ENCODE assay signal across 4 worm cellular contexts in genomic region chrX:3099832-3100231, ce11.
TF ChIP-seq lines count a peak whose summit lies in the region.

TSS of gene sec-3 (minus strand) at chrX:3099852.

TF ChIP-seq in whole organism, L2 larva, 48 proteins besides CTCF, POLR2A, EP300 and RAD21 (continued from another document):
- TF ChIP-seq lin-11 (tag; optimal IDR thresholded peaks at IDR 0.05; lab: Kevin White, UChicago) (peak; percentile 57), sem-4 (tag; optimal IDR thresholded peaks at IDR 0.05; lab: Kevin White, UChicago) (peak; percentile 81), unc-55 (GFP tag; optimal IDR thresholded peaks at IDR 0.05; lab: Kevin White, UChicago) (peak; percentile 94), ceh-82 (tag; optimal IDR thresholded peaks at IDR 0.05; lab: Kevin White, UChicago) (no peak), ZK546.5 (tag; optimal IDR thresholded peaks at IDR 0.05; lab: Kevin White, UChicago) (no peak), fos-1 (tag; optimal IDR thresholded peaks at IDR 0.05; lab: Kevin White, UChicago) (peak; percentile 88), mbf-1 (tag; optimal IDR thresholded peaks at IDR 0.05; lab: Kevin White, UChicago) (no peak), mdl-1 (tag; optimal IDR thresholded peaks at IDR 0.05; lab: Kevin White, UChicago) (peak in 1 of 2 experiments; percentile 38), alr-1 (tag; optimal IDR thresholded peaks at IDR 0.05; lab: Kevin White, UChicago) (no peak), snpc-4 (tag; optimal IDR thresholded peaks at IDR 0.05; lab: Kevin White, UChicago) (peak; percentile 59), F13H6.1 (tag; optimal IDR thresholded peaks at IDR 0.05; lab: Kevin White, UChicago) (peak; percentile 90), R02D3.7 (tag; optimal IDR thresholded peaks at IDR 0.05; lab: Kevin White, UChicago) (peak; percentile 39), C34F6.9 (tag; optimal IDR thresholded peaks at IDR 0.05; lab: Kevin White, UChicago) (peak; percentile 97), gmeb-1 (tag; optimal IDR thresholded peaks at IDR 0.05; lab: Kevin White, UChicago) (peak; percentile 84), blmp-1 (tag; optimal IDR thresholded peaks at IDR 0.05; lab: Kevin White, UChicago; ENCODE audit: insufficient read depth) (peak; percentile 37), unc-62 (GFP tag; optimal IDR thresholded peaks at IDR 0.05; lab: Kevin White, UChicago) (no peak), mab-5 (tag; optimal IDR thresholded peaks at IDR 0.05; lab: Kevin White, UChicago) (peak; percentile 83), sma-3 (GFP tag; optimal IDR thresholded peaks at IDR 0.05; lab: Kevin White, UChicago) (peak; percentile 85), nhr-10 (tag; optimal IDR thresholded peaks at IDR 0.05; lab: Kevin White, UChicago) (peak; percentile 22), nhr-12 (tag; optimal IDR thresholded peaks at IDR 0.05; lab: Kevin White, UChicago) (peak; percentile 56)

TF ChIP-seq in whole organism, L4 larva, 104 proteins besides CTCF, POLR2A, EP300 and RAD21 (continued from another document and continues in another):
- TF ChIP-seq set-16 (GFP tag; IDR thresholded peaks at IDR 0.05; lab: Robert Waterston, UW) (no peak), aha-1 (tag; lab: Kevin White, UChicago) (peak; percentile 98), F10B5.3 (tag; optimal IDR thresholded peaks at IDR 0.05; lab: Kevin White, UChicago) (peak; percentile 73), ztf-11 (tag; optimal IDR thresholded peaks at IDR 0.05; lab: Kevin White, UChicago) (no peak), madf-5 (GFP tag; IDR thresholded peaks at IDR 0.05; lab: Robert Waterston, UW) (no peak), tra-1 (GFP tag; IDR thresholded peaks at IDR 0.05; lab: Robert Waterston, UW) (peak; percentile 53; the same call in 1 of the 2 replicates), skn-1 (tag; optimal IDR thresholded peaks at IDR 0.05; lab: Kevin White, UChicago) (no peak), nhr-6 (tag; optimal IDR thresholded peaks at IDR 0.05; lab: Kevin White, UChicago) (peak; percentile 73), lin-15B (tag; optimal IDR thresholded peaks at IDR 0.05; lab: Kevin White, UChicago) (peak; percentile 12), dve-1 (tag; optimal IDR thresholded peaks at IDR 0.05; lab: Kevin White, UChicago; ENCODE audit: insufficient read depth) (peak; percentile 96), mep-1 (tag; optimal IDR thresholded peaks at IDR 0.05; lab: Kevin White, UChicago) (peak; percentile 94), nhr-28 (tag; optimal IDR thresholded peaks at IDR 0.05; lab: Kevin White, UChicago) (peak; percentile 75), nhr-25 (tag; optimal IDR thresholded peaks at IDR 0.05; lab: Kevin White, UChicago; ENCODE audit: borderline replicate concordance, insufficient read depth) (peak; percentile 81), vab-7 (GFP tag; IDR thresholded peaks at IDR 0.05; lab: Robert Waterston, UW) (peak; percentile 19; the same call in 1 of the 2 replicates), lin-39 (tag; optimal IDR thresholded peaks at IDR 0.05; lab: Kevin White, UChicago) (no peak), daf-8 (GFP tag; IDR thresholded peaks at IDR 0.05; lab: Robert Waterston, UW) (no peak), gei-8 (GFP tag; optimal IDR thresholded peaks at IDR 0.05; lab: Kevin White, UChicago) (no peak), R02D3.7 (tag; optimal IDR thresholded peaks at IDR 0.05; lab: Kevin White, UChicago) (no peak), F44E2.7 (GFP tag; IDR thresholded peaks at IDR 0.05; lab: Robert Waterston, UW) (no peak), saeg-2 (GFP tag; IDR thresholded peaks at IDR 0.05; lab: Robert Waterston, UW) (0 out of 2 replicates have a peak, but pooled peaks have one; percentile 45), F49E8.2 (tag; optimal IDR thresholded peaks at IDR 0.05; lab: Kevin White, UChicago; ENCODE audit: borderline replicate concordance) (no peak), ceh-62 (tag; optimal IDR thresholded peaks at IDR 0.05; lab: Kevin White, UChicago) (no peak), spr-3 (GFP tag; optimal IDR thresholded peaks at IDR 0.05; lab: Kevin White, UChicago) (peak; percentile 42), Y105C5A.15 (GFP tag; IDR thresholded peaks at IDR 0.05; lab: Robert Waterston, UW) (no peak), T20F7.1 (GFP tag; optimal IDR thresholded peaks at IDR 0.05; lab: Kevin White, UChicago) (no peak), ceh-28 (tag; optimal IDR thresholded peaks at IDR 0.05; lab: Kevin White, UChicago) (no peak), aly-2 (tag; optimal IDR thresholded peaks at IDR 0.05; lab: Kevin White, UChicago) (no peak), hlh-30 (tag; optimal IDR thresholded peaks at IDR 0.05; lab: Kevin White, UChicago; ENCODE audit: insufficient read depth) (peak; percentile 88), php-3 (GFP tag; IDR thresholded peaks at IDR 0.05; lab: Robert Waterston, UW) (peak; percentile 53; the same call in 1 of the 2 replicates), pqm-1 (tag; optimal IDR thresholded peaks at IDR 0.05; lab: Kevin White, UChicago) (peak; percentile 49), unc-62 (GFP tag; optimal IDR thresholded peaks at IDR 0.05 in 1 of 2; lab: Kevin White, UChicago) (no peak), unc-62 (tag; optimal IDR thresholded peaks at IDR 0.05; lab: Kevin White, UChicago) (no peak), sdz-12 (GFP tag; optimal IDR thresholded peaks at IDR 0.05; lab: Kevin White, UChicago) (no peak), fkh-10 (GFP tag; optimal IDR thresholded peaks at IDR 0.05; lab: Kevin White, UChicago) (peak; percentile 60), daf-16 (GFP tag; optimal IDR thresholded peaks at IDR 0.05; lab: Kevin White, UChicago) (peak; percentile 47 to 58), daf-16 (tag; optimal IDR thresholded peaks at IDR 0.05; lab: Kevin White, UChicago) (peak; percentile 83), lin-1 (GFP tag; IDR thresholded peaks at IDR 0.05; lab: Robert Waterston, UW) (peak; percentile 35; the same call in 1 of the 2 replicates)

TF ChIP-seq in whole organism, late embryonic, 69 proteins besides CTCF, POLR2A, EP300 and RAD21 (continued from another document):
- TF ChIP-seq ceh-34 (tag; optimal IDR thresholded peaks at IDR 0.05; lab: Kevin White, UChicago) (peak; percentile 76), dve-1 (tag; optimal IDR thresholded peaks at IDR 0.05; lab: Kevin White, UChicago) (peak; percentile 29), syd-9 (tag; optimal IDR thresholded peaks at IDR 0.05; lab: Kevin White, UChicago) (peak; percentile 28), che-1 (tag; optimal IDR thresholded peaks at IDR 0.05; lab: Kevin White, UChicago) (peak; percentile 36), pag-3 (tag; optimal IDR thresholded peaks at IDR 0.05; lab: Kevin White, UChicago; ENCODE audit: borderline replicate concordance) (no peak), ceh-6 (GFP tag; optimal IDR thresholded peaks at IDR 0.05; lab: Kevin White, UChicago) (no peak), ceh-48 (tag; optimal IDR thresholded peaks at IDR 0.05; lab: Kevin White, UChicago) (peak; percentile 12), rnt-1 (tag; optimal IDR thresholded peaks at IDR 0.05; lab: Kevin White, UChicago) (peak; percentile 43), nfya-1 (tag; optimal IDR thresholded peaks at IDR 0.05; lab: Kevin White, UChicago) (peak; percentile 78), ceh-24 (tag; optimal IDR thresholded peaks at IDR 0.05; lab: Kevin White, UChicago) (no peak), pha-2 (tag; optimal IDR thresholded peaks at IDR 0.05; lab: Kevin White, UChicago) (peak; percentile 42), ztf-16 (tag; optimal IDR thresholded peaks at IDR 0.05; lab: Kevin White, UChicago) (peak; percentile 68), ets-4 (tag; optimal IDR thresholded peaks at IDR 0.05; lab: Kevin White, UChicago) (peak; percentile 27), tbx-7 (tag; optimal IDR thresholded peaks at IDR 0.05; lab: Kevin White, UChicago) (no peak), pat-9 (tag; optimal IDR thresholded peaks at IDR 0.05; lab: Kevin White, UChicago) (peak; percentile 3), sox-2 (GFP tag; IDR thresholded peaks at IDR 0.05; lab: Robert Waterston, UW) (peak; percentile 42; the same call in 1 of the 2 replicates), gmeb-2 (tag; optimal IDR thresholded peaks at IDR 0.05; lab: Kevin White, UChicago) (peak; percentile 37), nhr-232 (tag; optimal IDR thresholded peaks at IDR 0.05; lab: Kevin White, UChicago) (no peak), unc-3 (GFP tag; conservative IDR thresholded peaks at IDR 0.05; lab: Robert Waterston, UW) (no peak), unc-3 (tag; optimal IDR thresholded peaks at IDR 0.05; lab: Kevin White, UChicago) (peak; percentile 38), unc-42 (tag; optimal IDR thresholded peaks at IDR 0.05; lab: Kevin White, UChicago) (peak; percentile 64), pqm-1 (tag; optimal IDR thresholded peaks at IDR 0.05; lab: Kevin White, UChicago) (no peak), C38D4.7 (GFP tag; optimal IDR thresholded peaks at IDR 0.05; lab: Kevin White, UChicago) (peak; percentile 48), ceh-2 (tag; optimal IDR thresholded peaks at IDR 0.05; lab: Kevin White, UChicago) (peak; percentile 31), lim-6 (tag; optimal IDR thresholded peaks at IDR 0.05; lab: Kevin White, UChicago) (no peak), ahr-1 (tag; optimal IDR thresholded peaks at IDR 0.05; lab: Kevin White, UChicago) (no peak), ceh-18 (tag; optimal IDR thresholded peaks at IDR 0.05; lab: Kevin White, UChicago) (peak; percentile 67), ceh-14 (tag; optimal IDR thresholded peaks at IDR 0.05; lab: Kevin White, UChicago) (peak; percentile 53), T23F11.4 (GFP tag; optimal IDR thresholded peaks at IDR 0.05; lab: Kevin White, UChicago) (no peak), ceh-45 (GFP tag; IDR thresholded peaks at IDR 0.05; lab: Robert Waterston, UW) (0 out of 2 replicates have a peak, but pooled peaks have one; percentile 54), sdc-2 (tag; optimal IDR thresholded peaks at IDR 0.05; lab: Kevin White, UChicago) (peak; percentile 77), pros-1 (tag; optimal IDR thresholded peaks at IDR 0.05; lab: Kevin White, UChicago) (no peak), unc-86 (tag; optimal IDR thresholded peaks at IDR 0.05; lab: Kevin White, UChicago) (peak; percentile 47), hlh-13 (GFP tag; optimal IDR thresholded peaks at IDR 0.05; lab: Kevin White, UChicago) (no peak), ref-2 (tag; optimal IDR thresholded peaks at IDR 0.05; lab: Kevin White, UChicago) (peak; percentile 65), madf-2 (tag; optimal IDR thresholded peaks at IDR 0.05; lab: Kevin White, UChicago) (peak; percentile 53), lin-11 (tag; optimal IDR thresholded peaks at IDR 0.05; lab: Kevin White, UChicago) (peak; percentile 51)

TF ChIP-seq in whole organism, mixed stage, embryonic, 35 proteins besides CTCF, POLR2A, EP300 and RAD21 (continued from another document):
- TF ChIP-seq elt-3 (tag; optimal IDR thresholded peaks at IDR 0.05; lab: Kevin White, UChicago) = peak; percentile 10
